Worm (Caenorhabditis elegans) whole organism, L2 larva: ENCODE data around the gene lact-8.

Source experiments
- alr-1 ChIP-seq: fragments of 150-350 bp; optimal IDR thresholded peaks from 2 replicates; lab custom pipeline; 2014; ENCODE audit warnings: missing biosample characterization, missing genetic modification characterization
- ama-1 ChIP-seq: fragments of 150-350 bp; optimal IDR thresholded peaks from 2 replicates; lab custom pipeline; 2018; ENCODE audit warnings: inconsistent platforms
- egl-27 ChIP-seq: sonication (generic microtip); optimal IDR thresholded peaks from 3 replicates; lab custom pipeline; 2017; ENCODE audit warnings: missing biosample characterization, missing genetic modification reagents, missing genetic modification characterization
- elt-1 ChIP-seq: fragments of 150-350 bp; optimal IDR thresholded peaks from 2 replicates; lab custom pipeline; 2014; ENCODE audit warnings: missing biosample characterization, missing genetic modification characterization
- lsy-2 ChIP-seq, 2 experiments: fragments of 150-350 bp in 1 of 2; sonication (generic microtip) in 1 of 2; optimal IDR thresholded peaks; 2 replicates each; lab custom pipeline; 2014 to 2017; ENCODE audit warnings: missing biosample characterization in 2 of 2, missing genetic modification characterization in 2 of 2
- mab-5 ChIP-seq: fragments of 150-350 bp; optimal IDR thresholded peaks from 2 replicates; lab custom pipeline; 2014; ENCODE audit warnings: missing biosample characterization, missing genetic modification characterization
- mdl-1 ChIP-seq, 2 experiments: fragments of 150-350 bp in 1 of 2; sonication (generic microtip) in 1 of 2; optimal IDR thresholded peaks; 2 replicates each; lab custom pipeline; 2017; ENCODE audit warnings: missing biosample characterization in 2 of 2, missing genetic modification characterization in 2 of 2
- nhr-11 ChIP-seq: fragments of 150-350 bp; optimal IDR thresholded peaks from 2 replicates; lab custom pipeline; 2014; ENCODE audit warnings: missing biosample characterization, missing genetic modification characterization
- nhr-12 ChIP-seq: fragments of 150-350 bp; optimal IDR thresholded peaks from 2 replicates; lab custom pipeline; 2014; ENCODE audit warnings: missing biosample characterization, missing genetic modification characterization
- peb-1 ChIP-seq: fragments of 150-350 bp; optimal IDR thresholded peaks from 2 replicates; lab custom pipeline; 2014; ENCODE audit warnings: missing biosample characterization, missing genetic modification characterization
- sem-4 ChIP-seq: fragments of 150-350 bp; optimal IDR thresholded peaks from 2 replicates; lab custom pipeline; 2014; ENCODE audit warnings: missing biosample characterization, missing genetic modification reagents, missing genetic modification characterization
- snpc-4 ChIP-seq: fragments of 150-350 bp; optimal IDR thresholded peaks from 2 replicates; lab custom pipeline; 2014; ENCODE audit warnings: missing biosample characterization, missing genetic modification characterization
- ztf-11 ChIP-seq: sonication (generic microtip); optimal IDR thresholded peaks from 2 replicates; lab custom pipeline; 2017; ENCODE audit warnings: missing biosample characterization, missing genetic modification characterization

DNA sequence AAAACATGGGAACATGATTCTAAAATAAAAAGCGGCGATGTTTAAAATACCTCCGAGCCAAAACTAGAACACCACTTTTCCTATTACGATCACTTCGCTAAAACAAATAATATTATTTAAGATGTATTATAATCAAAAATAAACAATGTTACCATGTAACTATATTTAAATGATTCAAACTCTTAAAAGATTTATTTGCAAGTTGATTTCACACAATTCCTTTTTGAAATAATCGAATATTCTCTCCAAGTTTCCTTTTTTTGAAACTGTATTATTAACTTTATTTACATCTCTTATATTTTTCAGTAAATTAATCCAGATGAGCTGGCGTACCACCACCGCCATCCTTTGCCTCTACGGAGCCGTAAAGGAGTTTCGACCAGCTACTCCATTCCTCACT, 47.8 kb upstream of the lact-8 start, which contains the start of gene folt-1:
- TF ChIP-seq alr-1 (tag; lab: Kevin White, UChicago) (no peak), elt-1 (no peak), ztf-11 (no peak), egl-27 (tag; lab: Kevin White, UChicago) (no peak), nhr-12 (tag; lab: Kevin White, UChicago) (no peak), peb-1 (tag; lab: Kevin White, UChicago) (no peak), sem-4 (tag; lab: Kevin White, UChicago) (no peak), nhr-11 (tag; lab: Kevin White, UChicago) (no peak), mdl-1 (tag; optimal IDR thresholded peaks at IDR 0.05; lab: Kevin White, UChicago) (no peak), snpc-4 (tag; lab: Kevin White, UChicago) (no peak), lsy-2 (tag; optimal IDR thresholded peaks at IDR 0.05; lab: Kevin White, UChicago) (no peak), mab-5 (tag; lab: Kevin White, UChicago) (no peak), ama-1 (lab: Kevin White, UChicago) (no peak)
